Worm (Caenorhabditis elegans) whole organism, L4 larva: ENCODE results near the gene str-103.

Experiments used
- F10B5.3 ChIP-seq: sonication (generic microtip); optimal IDR thresholded peaks from 2 replicates; lab custom pipeline; 2016; ENCODE audit warnings: mild to moderate bottlenecking, missing genetic modification characterization, missing compliant biosample characterization
- T26A8.4 ChIP-seq: fragments of 200-800 bp; sonication (Bioruptor generic); IDR thresholded peaks from 2 replicates; pipeline ENCODE4 v1.3.6; 2022; ENCODE audit warnings: missing genetic modification characterization, missing compliant biosample characterization
- arid-1 ChIP-seq: fragments of 200-800 bp; sonication (Bioruptor generic); conservative IDR thresholded peaks from 2 replicates; pipeline ENCODE4 v1.3.6; 2022; ENCODE audit warnings: missing genetic modification reagents, missing genetic modification characterization, missing compliant biosample characterization
- attf-4 ChIP-seq: sonication (generic microtip); optimal IDR thresholded peaks from 3 replicates; lab custom pipeline; 2017; ENCODE audit warnings: missing biosample characterization, missing genetic modification characterization
- ceh-32 ChIP-seq: sonication (generic microtip); optimal IDR thresholded peaks from 2 replicates; lab custom pipeline; 2016; ENCODE audit warnings: mild to moderate bottlenecking, missing genetic modification characterization, missing compliant biosample characterization; ENCODE audit not compliant: poor library complexity
- ceh-62 ChIP-seq: sonication (generic microtip); optimal IDR thresholded peaks from 2 replicates; lab custom pipeline; 2017; ENCODE audit warnings: missing biosample characterization, missing genetic modification characterization
- ceh-82 ChIP-seq: sonication (generic microtip); optimal IDR thresholded peaks from 2 replicates; lab custom pipeline; 2017; ENCODE audit warnings: missing biosample characterization, missing genetic modification characterization
- daf-8 ChIP-seq: fragments of 200-800 bp; sonication (Bioruptor generic); IDR thresholded peaks from 2 replicates; pipeline ENCODE4 v1.3.6; 2022; ENCODE audit warnings: missing genetic modification characterization, missing compliant biosample characterization
- dmd-6 ChIP-seq: fragments of 200-800 bp; sonication (Bioruptor generic); IDR thresholded peaks from 2 replicates; pipeline ENCODE4 v1.3.6; 2022; ENCODE audit warnings: missing genetic modification reagents, missing genetic modification characterization, missing compliant biosample characterization
- dpl-1 ChIP-seq: fragments of 150-350 bp; optimal IDR thresholded peaks from 2 replicates; lab custom pipeline; 2014; ENCODE audit warnings: missing biosample characterization, missing genetic modification reagents, missing genetic modification characterization
- dve-1 ChIP-seq: sonication (generic microtip); optimal IDR thresholded peaks from 2 replicates; lab custom pipeline; 2017; ENCODE audit warnings: antibody characterized with exemption, mild to moderate bottlenecking, missing genetic modification characterization, missing compliant biosample characterization; ENCODE audit not compliant: insufficient read depth
- fkh-10 ChIP-seq: fragments of 150-350 bp; optimal IDR thresholded peaks from 2 replicates; lab custom pipeline; 2014; ENCODE audit warnings: missing biosample characterization, missing genetic modification reagents, missing genetic modification characterization
- fos-1 ChIP-seq: fragments of 150-350 bp; optimal IDR thresholded peaks from 2 replicates; lab custom pipeline; 2014; ENCODE audit warnings: missing biosample characterization, missing genetic modification characterization
- hif-1 ChIP-seq, 2 experiments: sonication (generic microtip); optimal IDR thresholded peaks; 2 replicates each; lab custom pipeline; 2016 to 2017; ENCODE audit warnings: missing compliant biosample characterization in 2 of 2, missing genetic modification characterization in 2 of 2, missing genetic modification reagents in 2 of 2, missing genotype in 2 of 2, mild to moderate bottlenecking in 1 of 2
- hmg-1.1 ChIP-seq: fragments of 200-800 bp; sonication (Bioruptor generic); IDR thresholded peaks from 2 replicates; pipeline ENCODE4 v1.3.6; 2022; ENCODE audit warnings: missing genetic modification reagents, missing genetic modification characterization, missing compliant biosample characterization
- lin-38 ChIP-seq: fragments of 200-800 bp; sonication (Bioruptor generic); IDR thresholded peaks from 2 replicates; pipeline ENCODE4 v1.3.6; 2022; ENCODE audit warnings: missing genetic modification reagents, missing genetic modification characterization, missing compliant biosample characterization
- madf-5 ChIP-seq, 2 experiments: fragments of 200-800 bp; sonication (Bioruptor generic); IDR thresholded peaks; 2 replicates each; pipeline ENCODE4 v1.3.6; 2022; ENCODE audit warnings: missing compliant biosample characterization in 2 of 2, missing genetic modification characterization in 2 of 2
- mdt-29 ChIP-seq: fragments of 200-800 bp; sonication (Bioruptor generic); IDR thresholded peaks from 2 replicates; pipeline ENCODE4 v1.3.6; 2022; ENCODE audit warnings: missing genetic modification reagents, missing genetic modification characterization, missing compliant biosample characterization
- mep-1 ChIP-seq: fragments of 150-350 bp; sonication (generic microtip); optimal IDR thresholded peaks from 3 replicates; lab custom pipeline; 2014; ENCODE audit warnings: missing biosample characterization, missing genetic modification characterization
- nhr-41 ChIP-seq: fragments of 200-800 bp; sonication (Bioruptor generic); IDR thresholded peaks from 2 replicates; pipeline ENCODE4 v1.3.6; 2022; ENCODE audit warnings: missing genetic modification reagents, missing genetic modification characterization, missing compliant biosample characterization
- nhr-48 ChIP-seq: sonication (generic microtip); optimal IDR thresholded peaks from 2 replicates; lab custom pipeline; 2016; ENCODE audit warnings: mild to moderate bottlenecking, missing genetic modification characterization, missing compliant biosample characterization
- nhr-6 ChIP-seq: fragments of 150-350 bp; optimal IDR thresholded peaks from 2 replicates; lab custom pipeline; 2014; ENCODE audit warnings: missing biosample characterization, missing genetic modification characterization
- nhr-77 ChIP-seq: fragments of 150-350 bp; optimal IDR thresholded peaks from 2 replicates; lab custom pipeline; 2014; ENCODE audit warnings: missing biosample characterization, missing genetic modification characterization
- php-3 ChIP-seq: fragments of 200-800 bp; sonication (Bioruptor generic); IDR thresholded peaks from 2 replicates; pipeline ENCODE4 v1.3.6; 2022; ENCODE audit warnings: missing genetic modification reagents, missing genetic modification characterization, missing compliant biosample characterization
- pqm-1 ChIP-seq: sonication (generic microtip); optimal IDR thresholded peaks from 2 replicates; lab custom pipeline; 2017; ENCODE audit warnings: missing biosample characterization, missing genetic modification characterization
- set-16 ChIP-seq: fragments of 200-800 bp; sonication (Bioruptor generic); IDR thresholded peaks from 2 replicates; pipeline ENCODE4 v1.3.6; 2022; ENCODE audit warnings: missing genetic modification reagents, missing genetic modification characterization, missing compliant biosample characterization
- tra-1 ChIP-seq: fragments of 200-800 bp; sonication (Bioruptor generic); IDR thresholded peaks from 2 replicates; pipeline ENCODE4 v1.3.6; 2022; ENCODE audit warnings: missing genetic modification reagents, missing genetic modification characterization, missing compliant biosample characterization
- unc-39 ChIP-seq: sonication (generic microtip); optimal IDR thresholded peaks from 2 replicates; lab custom pipeline; 2017; ENCODE audit warnings: missing biosample characterization, missing genetic modification characterization
- zip-11 ChIP-seq: fragments of 200-800 bp; sonication (Bioruptor generic); IDR thresholded peaks from 2 replicates; pipeline ENCODE4 v1.3.6; 2022; ENCODE audit warnings: missing genetic modification characterization, missing compliant biosample characterization

Gene str-103

ce11 chrV:16071167-16071566 is 47.3 kb downstream of the str-103 start, which contains the start of gene nhr-176 (continued):
- TF ChIP-seq fos-1 (no peak), daf-8 (GFP tag; lab: Robert Waterston, UW) (no peak), nhr-41 (GFP tag; lab: Robert Waterston, UW) (no peak), zip-11 (GFP tag; lab: Robert Waterston, UW) (no peak), nhr-48 (tag; lab: Kevin White, UChicago) (no peak), set-16 (GFP tag; lab: Robert Waterston, UW) (no peak), dmd-6 (GFP tag; lab: Robert Waterston, UW) (peak; percentile 40; the same call in 1 of the 2 replicates), unc-39 (tag; lab: Kevin White, UChicago) (no peak), mdt-29 (no peak), T26A8.4 (no peak), F10B5.3 (tag; lab: Kevin White, UChicago) (no peak), pqm-1 (tag; lab: Kevin White, UChicago) (peak; percentile 23), ceh-32 (tag; lab: Kevin White, UChicago) (no peak), dve-1 (peak; percentile 43), ceh-62 (tag; lab: Kevin White, UChicago) (no peak), attf-4 (no peak), fkh-10 (no peak), arid-1 (GFP tag; lab: Robert Waterston, UW) (no peak), dpl-1 (no peak), tra-1 (GFP tag; lab: Robert Waterston, UW) (no peak), php-3 (GFP tag; lab: Robert Waterston, UW) (no peak), nhr-6 (tag; lab: Kevin White, UChicago) (no peak), ceh-82 (tag; lab: Kevin White, UChicago) (no peak), hmg-1.1 (GFP tag; lab: Robert Waterston, UW) (no peak), mep-1 (tag; lab: Kevin White, UChicago) (no peak)

- TF ChIP-seq F10B5.3 (tag; lab: Kevin White, UChicago) (no peak), hif-1 (tag; optimal IDR thresholded peaks at IDR 0.05; lab: Kevin White, UChicago) (no peak), attf-4 (no peak), madf-5 (GFP tag; IDR thresholded peaks at IDR 0.05; lab: Robert Waterston, UW) (no peak), lin-38 (GFP tag; lab: Robert Waterston, UW) (no peak), nhr-6 (tag; lab: Kevin White, UChicago) (no peak), nhr-77 (tag; lab: Kevin White, UChicago) (no peak)
These were observed 49.6 kb downstream of the str-103 start, which contains the start of gene cyp-35D1 for ce11 chrV:16068938-16069337. Gene cyp-35D1 (plus strand): TSS chrV:16069238.
